Fruit fly (Drosophila melanogaster) whole organism, embryonic: ENCODE data around the gene CG11581.

Experiments
- ATbp ChIP-seq: fragments of 200-800 bp; sonication (Bioruptor generic); optimal IDR thresholded peaks from 2 replicates; lab custom pipeline; 2017; ENCODE audit warnings: missing biosample characterization, mild to moderate bottlenecking, missing genetic modification characterization, missing genetic modification reagents
- BEAF-32 ChIP-seq: fragments of 200-800 bp; sonication (Bioruptor generic); optimal IDR thresholded peaks from 3 replicates; lab custom pipeline; 2017; ENCODE audit warnings: missing biosample characterization, missing genetic modification characterization, mild to moderate bottlenecking, moderate library complexity, missing genetic modification reagents
- CG10147 ChIP-seq: fragments of 200-800 bp; sonication (Bioruptor generic); optimal IDR thresholded peaks from 2 replicates; lab custom pipeline; 2019; ENCODE audit warnings: missing biosample characterization, mild to moderate bottlenecking, missing genetic modification characterization, moderate library complexity
- CG10366 ChIP-seq: fragments of 200-800 bp; sonication (Bioruptor generic); IDR thresholded peaks from 2 replicates; pipeline ENCODE4 v1.3.6; 2022; ENCODE audit warnings: missing biosample characterization, missing genetic modification characterization
- CG13287 ChIP-seq: fragments of 200-800 bp; sonication (Bioruptor generic); IDR thresholded peaks from 2 replicates; pipeline ENCODE4 v1.3.6; 2022; ENCODE audit warnings: missing biosample characterization, missing genetic modification characterization; ENCODE audit not compliant: partially characterized antibody
- CG14014 ChIP-seq: fragments of 200-800 bp; sonication (Bioruptor generic); IDR thresholded peaks from 2 replicates; pipeline ENCODE4 v1.3.6; 2022; ENCODE audit warnings: missing biosample characterization, missing genetic modification characterization
- CG1529 ChIP-seq: fragments of 200-800 bp; sonication (Bioruptor generic); optimal IDR thresholded peaks from 3 replicates; lab custom pipeline; 2018; ENCODE audit warnings: missing biosample characterization, missing genetic modification characterization
- CG1647 ChIP-seq: fragments of 200-800 bp; sonication (Bioruptor generic); optimal IDR thresholded peaks from 3 replicates; lab custom pipeline; 2016; ENCODE audit warnings: missing biosample characterization, missing genetic modification characterization
- CG16863 ChIP-seq: fragments of 200-800 bp; sonication (Bioruptor generic); optimal IDR thresholded peaks from 3 replicates; lab custom pipeline; 2016; ENCODE audit warnings: missing biosample characterization, missing genetic modification characterization
- CG17328 ChIP-seq: fragments of 200-800 bp; sonication (Bioruptor generic); IDR thresholded peaks from 2 replicates; pipeline ENCODE4 v1.3.6; 2022; ENCODE audit warnings: missing biosample characterization, missing genetic modification characterization
- CG17802 ChIP-seq: fragments of 200-800 bp; sonication (Bioruptor generic); optimal IDR thresholded peaks from 2 replicates; lab custom pipeline; 2018; ENCODE audit warnings: missing biosample characterization, mild to moderate bottlenecking, missing genetic modification characterization, moderate library complexity
- CG18619 ChIP-seq: fragments of 200-800 bp; sonication (Bioruptor generic); optimal IDR thresholded peaks from 3 replicates; lab custom pipeline; 2017; ENCODE audit warnings: missing biosample characterization, mild to moderate bottlenecking, missing genetic modification characterization
- CG2202 ChIP-seq: fragments of 200-800 bp; sonication (Bioruptor generic); optimal IDR thresholded peaks from 2 replicates; lab custom pipeline; 2018; ENCODE audit warnings: missing biosample characterization, mild to moderate bottlenecking, missing genetic modification characterization
- CG30403 ChIP-seq: fragments of 200-800 bp; sonication (Bioruptor generic); optimal IDR thresholded peaks from 3 replicates; lab custom pipeline; 2016; ENCODE audit warnings: missing biosample characterization, missing genetic modification characterization
- CG34376 ChIP-seq: fragments of 200-800 bp; sonication (Bioruptor generic); optimal IDR thresholded peaks from 2 replicates; lab custom pipeline; 2018; ENCODE audit warnings: missing biosample characterization, mild to moderate bottlenecking, missing genetic modification characterization
- CG6254 ChIP-seq: fragments of 200-800 bp; sonication (Bioruptor generic); optimal IDR thresholded peaks from 3 replicates; lab custom pipeline; 2017; ENCODE audit warnings: mild to moderate bottlenecking, missing biosample characterization, missing genetic modification reagents, missing genetic modification characterization
- CG6689 ChIP-seq: fragments of 200-800 bp; sonication (Bioruptor generic); IDR thresholded peaks from 2 replicates; pipeline ENCODE4 v1.3.6; 2022; ENCODE audit warnings: missing biosample characterization, missing genetic modification characterization
- CG7839 ChIP-seq: fragments of 200-800 bp; sonication (Bioruptor generic); optimal IDR thresholded peaks from 3 replicates; lab custom pipeline; 2018; ENCODE audit warnings: missing biosample characterization, mild to moderate bottlenecking, missing genetic modification characterization, moderate library complexity
- CG7963 ChIP-seq: fragments of 200-800 bp; sonication (Bioruptor generic); IDR thresholded peaks from 3 replicates; pipeline ENCODE4 v1.3.6; 2022; ENCODE audit warnings: missing biosample characterization, missing genetic modification characterization; ENCODE audit not compliant: partially characterized antibody
- CG9437 ChIP-seq: fragments of 200-800 bp; sonication (Bioruptor generic); optimal IDR thresholded peaks from 2 replicates; lab custom pipeline; 2018; ENCODE audit warnings: missing biosample characterization, mild to moderate bottlenecking, missing genetic modification characterization
- CTCF ChIP-seq: fragments of 200-800 bp; sonication (Bioruptor generic); optimal IDR thresholded peaks from 2 replicates; lab custom pipeline; 2017; ENCODE audit warnings: missing biosample characterization, mild to moderate bottlenecking, missing genetic modification characterization, moderate library complexity
- D19A ChIP-seq: fragments of 200-800 bp; optimal IDR thresholded peaks from 3 replicates; lab custom pipeline; 2019; ENCODE audit warnings: missing biosample characterization, mild to moderate bottlenecking, missing genetic modification characterization, moderate library complexity
- HLHmδ ChIP-seq: fragments of 200-800 bp; sonication (Bioruptor generic); optimal IDR thresholded peaks from 2 replicates; lab custom pipeline; 2018; ENCODE audit warnings: missing biosample characterization, mild to moderate bottlenecking, missing genetic modification characterization, moderate library complexity
- Hsf ChIP-seq: fragments of 200-800 bp; sonication (Bioruptor generic); optimal IDR thresholded peaks from 3 replicates; lab custom pipeline; 2016; ENCODE audit warnings: missing biosample characterization, missing genetic modification characterization
- MTF-1 ChIP-seq: fragments of 200-800 bp; sonication (Bioruptor generic); optimal IDR thresholded peaks from 2 replicates; lab custom pipeline; 2018; ENCODE audit warnings: missing biosample characterization, mild to moderate bottlenecking, missing genetic modification characterization, borderline replicate concordance
- Mes4 ChIP-seq: fragments of 200-800 bp; sonication (Bioruptor generic); optimal IDR thresholded peaks from 2 replicates; lab custom pipeline; 2016; ENCODE audit warnings: missing biosample characterization, missing genetic modification characterization
- Oli ChIP-seq: fragments of 200-800 bp; sonication (Bioruptor generic); optimal IDR thresholded peaks from 2 replicates; lab custom pipeline; 2018; ENCODE audit warnings: missing biosample characterization, mild to moderate bottlenecking, missing genetic modification characterization, moderate library complexity
- Spps ChIP-seq: fragments of 200-800 bp; sonication (Bioruptor generic); optimal IDR thresholded peaks from 2 replicates; lab custom pipeline; 2018; ENCODE audit warnings: missing biosample characterization, mild to moderate bottlenecking, missing genetic modification characterization
- Vsx1 ChIP-seq: fragments of 200-800 bp; sonication (Bioruptor generic); optimal IDR thresholded peaks from 2 replicates; lab custom pipeline; 2017; ENCODE audit warnings: missing biosample characterization, mild to moderate bottlenecking, missing genetic modification characterization, missing genetic modification reagents
- Xbp1 ChIP-seq: fragments of 200-800 bp; sonication (Bioruptor generic); optimal IDR thresholded peaks from 3 replicates; lab custom pipeline; 2016; ENCODE audit warnings: missing biosample characterization, mild to moderate bottlenecking, missing genetic modification characterization
- YL-1 ChIP-seq: fragments of 200-800 bp; sonication (Bioruptor generic); optimal IDR thresholded peaks from 3 replicates; lab custom pipeline; 2017; ENCODE audit warnings: missing biosample characterization, mild to moderate bottlenecking, missing genetic modification characterization
- ac ChIP-seq: fragments of 200-800 bp; sonication (Bioruptor generic); optimal IDR thresholded peaks from 3 replicates; lab custom pipeline; 2017; ENCODE audit warnings: missing biosample characterization, mild to moderate bottlenecking, missing genetic modification characterization
- ci ChIP-seq: fragments of 200-800 bp; sonication (Bioruptor generic); IDR thresholded peaks from 3 replicates; pipeline ENCODE4 v1.3.6; 2022; ENCODE audit warnings: missing biosample characterization, missing genetic modification characterization
- ems ChIP-seq: fragments of 200-800 bp; sonication (Bioruptor generic); optimal IDR thresholded peaks from 3 replicates; lab custom pipeline; 2016; ENCODE audit warnings: missing biosample characterization, missing genetic modification characterization
- fd64A ChIP-seq: fragments of 200-800 bp; sonication (Bioruptor generic); optimal IDR thresholded peaks from 3 replicates; lab custom pipeline; 2018; ENCODE audit warnings: missing biosample characterization, mild to moderate bottlenecking, missing genetic modification characterization
- grau ChIP-seq: fragments of 200-800 bp; optimal IDR thresholded peaks from 3 replicates; lab custom pipeline; 2019; ENCODE audit warnings: missing biosample characterization, mild to moderate bottlenecking, missing genetic modification characterization, moderate library complexity
- gsb-n ChIP-seq: fragments of 200-800 bp; sonication (Bioruptor generic); optimal IDR thresholded peaks from 3 replicates; lab custom pipeline; 2018; ENCODE audit warnings: missing biosample characterization, mild to moderate bottlenecking, missing genetic modification characterization
- hb ChIP-seq: fragments of 200-800 bp; sonication (Bioruptor generic); IDR thresholded peaks from 3 replicates; pipeline ENCODE4 v1.3.6; 2022; ENCODE audit warnings: missing biosample characterization, missing genetic modification characterization; ENCODE audit not compliant: partially characterized antibody
- hkb ChIP-seq, 2 experiments: fragments of 200-800 bp in 1 of 2; fragments of >200 bp in 1 of 2; sonication (Bioruptor generic) in 1 of 2; IDR thresholded peaks in 1 of 2; optimal IDR thresholded peaks in 1 of 2; 2 replicates each; pipeline versions ENCODE4 v1.3.6 to Lab custom; 2017 to 2022; ENCODE audit warnings: missing biosample characterization in 1 of 2, missing genetic modification characterization in 1 of 2
- jigr1 ChIP-seq: fragments of 200-800 bp; sonication (Bioruptor generic); IDR thresholded peaks from 3 replicates; pipeline ENCODE4 v1.3.6; 2022; ENCODE audit warnings: missing biosample characterization, missing genetic modification characterization
- odd ChIP-seq: fragments of 200-800 bp; sonication (Bioruptor generic); optimal IDR thresholded peaks from 2 replicates; lab custom pipeline; 2017; ENCODE audit warnings: missing biosample characterization, mild to moderate bottlenecking, missing genetic modification characterization
- pnt ChIP-seq: fragments of 200-800 bp; sonication (Bioruptor generic); optimal IDR thresholded peaks from 3 replicates; lab custom pipeline; 2016; ENCODE audit warnings: missing biosample characterization, missing genetic modification characterization
- salm ChIP-seq: fragments of 200-800 bp; sonication (Bioruptor generic); optimal IDR thresholded peaks from 2 replicates; lab custom pipeline; 2018; ENCODE audit warnings: missing biosample characterization, mild to moderate bottlenecking, missing genetic modification characterization
- slou ChIP-seq: fragments of 200-800 bp; sonication (Bioruptor generic); optimal IDR thresholded peaks from 3 replicates; lab custom pipeline; 2016; ENCODE audit warnings: missing biosample characterization, missing genetic modification characterization
- sob ChIP-seq: fragments of 200-800 bp; sonication (Bioruptor generic); IDR thresholded peaks from 2 replicates; pipeline ENCODE4 v1.3.6; 2022; ENCODE audit warnings: missing biosample characterization, missing genetic modification characterization
- zen2 ChIP-seq: fragments of 200-800 bp; sonication (Bioruptor generic); IDR thresholded peaks from 3 replicates; pipeline ENCODE4 v1.3.6; 2022; ENCODE audit warnings: missing biosample characterization, missing genetic modification characterization; ENCODE audit not compliant: partially characterized antibody

CG11581 gene

DNA sequence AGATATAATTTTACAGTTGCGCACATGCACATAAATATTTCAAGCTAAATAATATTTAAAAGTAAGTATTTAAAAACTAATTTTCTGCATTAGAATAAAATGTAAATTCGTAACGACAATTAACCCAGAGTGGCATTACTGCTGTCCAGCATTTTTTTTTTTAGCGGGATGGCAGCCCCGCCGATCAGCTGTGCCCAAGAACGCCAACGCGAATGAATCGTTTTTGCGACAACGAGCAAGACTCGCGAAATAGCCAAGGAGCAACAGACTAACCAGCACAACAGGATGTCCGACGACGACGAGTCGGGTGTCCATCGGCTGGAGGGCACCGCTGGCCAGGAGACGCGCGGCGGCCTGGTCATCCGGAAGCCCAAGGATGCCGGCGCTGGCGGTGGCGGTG lies 24.5 kb downstream of the CG11581 start, which contains the start of gene Prp16 (continued):
- TF ChIP-seq BEAF-32 (GFP tag; lab: Kevin White, UChicago) (peak; percentile 13), sob (GFP tag; lab: Robert Waterston, UW) (no peak), slou (GFP tag; lab: Kevin White, UChicago) (no peak)

DNA sequence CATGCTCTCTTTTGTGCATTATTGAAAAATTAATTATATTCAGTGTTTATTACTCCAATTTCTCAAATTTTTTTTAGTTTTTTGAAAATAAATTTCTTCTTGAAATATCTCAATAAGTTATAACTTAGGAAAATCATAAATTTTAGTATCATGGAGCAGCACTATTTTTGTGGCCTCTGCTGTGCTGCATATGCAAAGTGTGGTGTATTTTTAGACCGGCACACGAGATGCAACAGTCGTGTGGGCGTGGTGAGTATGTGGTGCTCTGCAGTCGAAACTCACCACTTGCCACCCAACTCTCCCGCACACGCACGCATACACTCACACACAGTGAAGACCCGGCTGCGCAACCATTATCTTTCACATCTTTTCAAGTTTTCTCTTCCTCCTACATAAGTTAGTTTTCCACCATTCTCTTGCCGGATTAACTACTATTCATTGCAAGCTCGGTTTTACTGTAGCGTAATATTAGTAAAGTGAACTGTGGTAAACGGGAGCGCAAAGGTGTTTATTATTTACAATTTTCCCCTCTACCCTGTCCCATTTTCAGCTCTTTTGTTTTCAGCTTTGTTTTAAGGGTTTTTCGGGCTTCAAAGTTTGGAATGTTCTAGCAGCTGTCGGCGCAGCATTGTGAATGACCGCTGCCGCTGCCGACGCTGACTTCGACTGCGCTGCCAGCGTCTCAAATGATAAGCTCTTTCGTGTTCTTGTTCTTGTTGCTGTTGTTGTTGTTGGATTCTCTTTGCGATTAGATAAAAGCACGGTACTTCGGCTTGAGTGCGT lies 31.9 kb downstream of the CG11581 start:
- TF ChIP-seq fd64A (no peak), jigr1 (GFP tag; lab: Robert Waterston, UW) (no peak), CG17328 (peak; percentile 79), CG17802 (tag; lab: Kevin White, UChicago) (peak; percentile 41), CG6254 (peak; percentile 67), HLHmδ (peak; percentile 59), CG6689 (peak; percentile 55), pnt (GFP tag; lab: Kevin White, UChicago) (peak; percentile 41), CG10366 (GFP tag; lab: Robert Waterston, UW) (peak; percentile 42; the same call in 1 of the 2 replicates), CG1647 (GFP tag; lab: Kevin White, UChicago) (no peak), CG30403 (GFP tag; lab: Kevin White, UChicago) (peak; percentile 63), CG13287 (GFP tag; lab: Robert Waterston, UW) (no peak; the same call in 1 of the 2 replicates), grau (tag; lab: Kevin White, UChicago) (peak; percentile 86), CG7839 (peak; percentile 72), CG7963 (GFP tag; lab: Robert Waterston, UW) (no peak), Mes4 (peak; percentile 3), hkb (optimal IDR thresholded peaks at IDR 0.05; lab: Kevin White, UChicago) (no peak), hkb (GFP tag; IDR thresholded peaks at IDR 0.05; lab: Robert Waterston, UW) (peak; percentile 82), CG14014 (GFP tag; lab: Robert Waterston, UW) (peak; percentile 58; the same call in 1 of the 2 replicates), gsb-n (tag; lab: Kevin White, UChicago) (peak; percentile 47), hb (no peak), Oli (tag; lab: Kevin White, UChicago) (peak; percentile 65), CG2202 (tag; lab: Kevin White, UChicago) (peak; percentile 39), CG1529 (peak; percentile 46), CG10147 (GFP tag; lab: Kevin White, UChicago) (peak; percentile 56), CG16863 (GFP tag; lab: Kevin White, UChicago) (peak; percentile 36), zen2 (GFP tag; lab: Robert Waterston, UW) (no peak), Spps (tag; lab: Kevin White, UChicago) (peak; percentile 63), ci (peak; percentile 90), CG18619 (GFP tag; lab: Kevin White, UChicago) (peak; percentile 40), Xbp1 (peak; percentile 62), YL-1 (GFP tag; lab: Kevin White, UChicago) (peak; percentile 0), salm (tag; lab: Kevin White, UChicago) (peak; percentile 48), CTCF (GFP tag; lab: Kevin White, UChicago) (peak; percentile 11), MTF-1 (GFP tag; lab: Kevin White, UChicago) (peak; percentile 74), ATbp (peak; percentile 68), ac (GFP tag; lab: Kevin White, UChicago) (peak; percentile 22), odd (peak; percentile 26), Vsx1 (peak; percentile 23), Hsf (GFP tag; lab: Kevin White, UChicago) (peak; percentile 37), ems (GFP tag; lab: Kevin White, UChicago) (peak; percentile 47), CG34376 (GFP tag; lab: Kevin White, UChicago) (no peak), CG9437 (peak; percentile 55), D19A (tag; lab: Kevin White, UChicago) (peak; percentile 72)
